Fruit fly (Drosophila melanogaster): Measurements from ENCODE around the gene skd.

The skd gene

DNA sequence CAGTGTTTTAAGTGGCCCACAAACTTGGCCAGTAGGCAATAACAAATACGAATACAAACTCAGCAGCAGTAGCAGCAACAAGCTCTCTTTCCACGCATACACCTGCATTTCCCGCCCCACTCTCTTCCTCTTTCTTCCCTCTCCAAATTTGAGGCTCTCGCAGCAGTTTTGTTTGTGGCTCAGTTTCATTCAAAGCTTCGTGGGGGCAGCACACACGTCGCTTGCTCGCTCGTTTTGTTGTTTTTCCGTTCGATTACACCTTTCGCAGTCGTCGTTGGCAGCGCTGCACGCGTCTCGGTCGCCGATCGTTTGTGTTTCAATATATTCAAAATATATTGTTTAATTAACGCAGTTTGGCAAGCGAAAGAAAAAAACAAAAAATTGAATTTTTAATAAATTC lies 31.4 kb upstream of the skd start (continued):
- TF ChIP-seq CG8765 (GFP tag; IDR thresholded peaks at IDR 0.05) (no peak), sna (GFP tag; IDR thresholded peaks at IDR 0.05; ENCODE audit: partially characterized antibody) (0 out of 2 replicates have a peak, but pooled peaks have one; percentile 24), vvl (GFP tag; IDR thresholded peaks at IDR 0.05) (peak; percentile 62; the same call in 1 of the 2 replicates), chm (GFP tag; IDR thresholded peaks at IDR 0.05) (peak; percentile 38; the same call in 1 of the 2 replicates), Jarid2 (GFP tag; optimal IDR thresholded peaks at IDR 0.05) (peak; percentile 93), hb (GFP tag; IDR thresholded peaks at IDR 0.05; ENCODE audit: partially characterized antibody) (no peak), Xrp1 (GFP tag; IDR thresholded peaks at IDR 0.05) (no peak), lab (GFP tag; optimal IDR thresholded peaks at IDR 0.05) (peak; percentile 34), Optix (GFP tag; IDR thresholded peaks at IDR 0.05) (no peak), gem (tag; optimal IDR thresholded peaks at IDR 0.05) (no peak), CG42726 (GFP tag; IDR thresholded peaks at IDR 0.05; ENCODE audit: partially characterized antibody) (no peak), CG10366 (GFP tag; IDR thresholded peaks at IDR 0.05) (no peak), CG14710 (tag; optimal IDR thresholded peaks at IDR 0.05) (no peak), Oaz (GFP tag; IDR thresholded peaks at IDR 0.05) (no peak), CG7357 (GFP tag; IDR thresholded peaks at IDR 0.05) (no peak), CG7271 (tag; optimal IDR thresholded peaks at IDR 0.05) (no peak), ems (GFP tag; optimal IDR thresholded peaks at IDR 0.05) (no peak), CG11398 (GFP tag; optimal IDR thresholded peaks at IDR 0.05) (peak; percentile 21), esg (GFP tag; conservative IDR thresholded peaks at IDR 0.05) (no peak), CG15073 (GFP tag; optimal IDR thresholded peaks at IDR 0.05) (no peak), CG10267 (tag; optimal IDR thresholded peaks at IDR 0.05) (no peak), pros (GFP tag; optimal IDR thresholded peaks at IDR 0.05) (no peak), CG6791 (GFP tag; IDR thresholded peaks at IDR 0.05; ENCODE audit: partially characterized antibody) (no peak; the same call in 2 of the 3 replicates), salm (tag; optimal IDR thresholded peaks at IDR 0.05) (no peak), CG14014 (GFP tag; IDR thresholded peaks at IDR 0.05) (peak; percentile 39; the same call in 1 of the 2 replicates), CG10959 (GFP tag; IDR thresholded peaks at IDR 0.05) (no peak), inv (GFP tag; IDR thresholded peaks at IDR 0.05; ENCODE audit: partially characterized antibody) (no peak), vnd (GFP tag; IDR thresholded peaks at IDR 0.05; ENCODE audit: partially characterized antibody) (no peak), br (optimal IDR thresholded peaks at IDR 0.05) (no peak), CG13624 (GFP tag; optimal IDR thresholded peaks at IDR 0.05) (peak; percentile 10), CG31365 (tag; optimal IDR thresholded peaks at IDR 0.05) (no peak), CG12391 (tag; optimal IDR thresholded peaks at IDR 0.05) (no peak), gfzf (GFP tag; optimal IDR thresholded peaks at IDR 0.05) (no peak), pita (GFP tag; optimal IDR thresholded peaks at IDR 0.05) (no peak), maf-S (GFP tag; optimal IDR thresholded peaks at IDR 0.05) (no peak), CrebB (tag; optimal IDR thresholded peaks at IDR 0.05) (peak; percentile 7), Atf6 (GFP tag; IDR thresholded peaks at IDR 0.05) (peak; percentile 41; the same call in 1 of the 2 replicates), grau (tag; optimal IDR thresholded peaks at IDR 0.05) (no peak), CG2678 (tag; optimal IDR thresholded peaks at IDR 0.05) (peak; percentile 6), CG32532 (GFP tag; IDR thresholded peaks at IDR 0.05) (peak; percentile 69), dati (GFP tag; IDR thresholded peaks at IDR 0.05) (no peak), CG12219 (GFP tag; optimal IDR thresholded peaks at IDR 0.05) (no peak), CG11695 (GFP tag; IDR thresholded peaks at IDR 0.05) (no peak), Hsf (GFP tag; optimal IDR thresholded peaks at IDR 0.05) (no peak), ssp (GFP tag; IDR thresholded peaks at IDR 0.05) (no peak), CG4617 (GFP tag; optimal IDR thresholded peaks at IDR 0.05; ENCODE audit: borderline replicate concordance) (no peak), shn (GFP tag; optimal IDR thresholded peaks at IDR 0.05) (no peak), Stat92E (GFP tag; optimal IDR thresholded peaks at IDR 0.05) (no peak), Doc3 (GFP tag; IDR thresholded peaks at IDR 0.05; ENCODE audit: partially characterized antibody) (no peak), oc (tag; optimal IDR thresholded peaks at IDR 0.05) (peak; percentile 45)
